Fruit fly (Drosophila melanogaster) whole organism, wandering third instar larva: Measurements from ENCODE around the gene Appl.
A peak's percentile ranks its signal among the peaks of the same experiment; 100 is the strongest.

Experiments
- GATAd ChIP-seq: sonication (Bioruptor generic); optimal IDR thresholded peaks from 2 replicates; lab custom pipeline; 2016; ENCODE audit warnings: missing biosample characterization, missing genetic modification characterization
- Vsx2 ChIP-seq: fragments of 200-300, 225-300 bp; sonication (Bioruptor generic); optimal IDR thresholded peaks from 2 replicates; lab custom pipeline; 2018; ENCODE audit warnings: missing biosample characterization, missing genetic modification characterization; ENCODE audit not compliant: partially characterized antibody
- br ChIP-seq: fragments of 200-800 bp; sonication (Bioruptor generic); optimal IDR thresholded peaks from 2 replicates; lab custom pipeline; 2016; ENCODE audit warnings: missing biosample characterization, missing genetic modification characterization
- h ChIP-seq: fragments of 200-800 bp; sonication (Bioruptor generic); optimal IDR thresholded peaks from 3 replicates; lab custom pipeline; 2016; ENCODE audit warnings: missing biosample characterization, mild to moderate bottlenecking, missing genetic modification characterization
- rgr ChIP-seq: fragments of 200-800 bp; sonication (Bioruptor generic); optimal IDR thresholded peaks from 3 replicates; lab custom pipeline; 2016; ENCODE audit warnings: missing biosample characterization, mild to moderate bottlenecking, missing genetic modification characterization
- usp ChIP-seq: fragments of >200 bp; optimal IDR thresholded peaks from 2 replicates; lab custom pipeline; 2017; ENCODE audit warnings: missing biosample characterization, missing genetic modification characterization

dm6 chrX:581825-582224 is 51.5 kb downstream of the Appl start, which contains the start of gene vnd:
- TF ChIP-seq br (GFP tag; lab: Kevin White, UChicago) (no peak), usp (no peak), h (no peak), GATAd (no peak), Vsx2 (GFP tag; lab: Kevin White, UChicago) (no peak), rgr (peak; percentile 36)
